Worm (Caenorhabditis elegans) whole organism, L1 larva: ENCODE results near the gene srd-35.

Experiments
- C16A3.4 ChIP-seq: fragments of 150-350 bp; optimal IDR thresholded peaks from 2 replicates; lab custom pipeline; 2014; ENCODE audit warnings: missing biosample characterization, missing genetic modification characterization
- F16B12.6 ChIP-seq: fragments of 150-350 bp; optimal IDR thresholded peaks from 2 replicates; lab custom pipeline; 2014; ENCODE audit warnings: missing biosample characterization, missing genetic modification characterization
- aha-1 ChIP-seq: fragments of 150-350 bp; optimal IDR thresholded peaks from 2 replicates; lab custom pipeline; 2014; ENCODE audit warnings: missing biosample characterization, missing genetic modification characterization
- ama-1 ChIP-seq: fragments of 150-350 bp; optimal IDR thresholded peaks from 2 replicates; lab custom pipeline; 2014
- ceh-82 ChIP-seq, 3 experiments: fragments of 150-350 bp in 1 of 3; sonication (generic microtip) in 2 of 3; optimal IDR thresholded peaks; 2 replicates each; lab custom pipeline; 2014 to 2017; ENCODE audit warnings: missing biosample characterization in 3 of 3, missing genetic modification characterization in 3 of 3
- ceh-90 ChIP-seq: sonication (generic microtip); optimal IDR thresholded peaks from 2 replicates; lab custom pipeline; 2016; ENCODE audit warnings: missing genetic modification characterization, missing compliant biosample characterization
- ces-1 ChIP-seq: fragments of 150-350 bp; optimal IDR thresholded peaks from 2 replicates; lab custom pipeline; 2014; ENCODE audit warnings: missing biosample characterization, missing genetic modification reagents, missing genetic modification characterization
- dpl-1 ChIP-seq, 3 experiments: fragments of 150-350 bp in 2 of 3; sonication (generic microtip) in 1 of 3; optimal IDR thresholded peaks; 2 replicates each; lab custom pipeline; 2014 to 2017; ENCODE audit warnings: missing biosample characterization in 3 of 3, missing genetic modification characterization in 3 of 3, missing genetic modification reagents in 3 of 3
- efl-1 ChIP-seq, 4 experiments: fragments of 150-350 bp; optimal IDR thresholded peaks in 3 of 4; peaks in 1 of 4; 1 replicate in 1 of 4; 2 replicates in 3 of 4; lab custom pipeline; 2014; ENCODE audit warnings: missing biosample characterization in 2 of 4, missing genetic modification characterization in 2 of 4, missing genetic modification reagents in 2 of 4
- efl-3 ChIP-seq: fragments of 200-800 bp; sonication (Bioruptor generic); optimal IDR thresholded peaks from 2 replicates; lab custom pipeline; 2018; ENCODE audit warnings: mild to moderate bottlenecking, missing genetic modification characterization, missing compliant biosample characterization
- egl-13 ChIP-seq: sonication (generic microtip); optimal IDR thresholded peaks from 2 replicates; lab custom pipeline; 2016; ENCODE audit warnings: missing genotype, missing genetic modification reagents, missing genetic modification characterization, missing compliant biosample characterization
- elt-2 ChIP-seq: sonication (generic microtip); optimal IDR thresholded peaks from 2 replicates; lab custom pipeline; 2016; ENCODE audit warnings: missing genetic modification characterization, mild to moderate bottlenecking, inconsistent platforms, missing compliant biosample characterization, missing genetic modification reagents
- elt-3 ChIP-seq, 6 experiments: fragments of 150-350 bp in 1 of 6; sonication (generic microtip); optimal IDR thresholded peaks; 2 replicates each; lab custom pipeline; 2017 to 2018; ENCODE audit warnings: missing biosample characterization in 6 of 6, missing genetic modification characterization in 6 of 6, inconsistent platforms in 1 of 6
- fkh-10 ChIP-seq: sonication (generic microtip); optimal IDR thresholded peaks from 2 replicates; lab custom pipeline; 2017; ENCODE audit warnings: missing biosample characterization, missing genetic modification reagents, missing genetic modification characterization
- fkh-4 ChIP-seq: sonication (generic microtip); optimal IDR thresholded peaks from 2 replicates; lab custom pipeline; 2016; ENCODE audit warnings: missing compliant biosample characterization, missing genetic modification characterization, borderline replicate concordance
- fos-1 ChIP-seq: fragments of 150-350 bp; optimal IDR thresholded peaks from 2 replicates; lab custom pipeline; 2014; ENCODE audit warnings: missing biosample characterization, missing genetic modification characterization
- hlh-17 ChIP-seq: fragments of 200-800 bp; sonication (Bioruptor generic); optimal IDR thresholded peaks from 2 replicates; lab custom pipeline; 2018; ENCODE audit warnings: missing genetic modification characterization, mild to moderate bottlenecking, missing compliant biosample characterization, moderate library complexity, borderline replicate concordance
- hpl-2 ChIP-seq: fragments of 150-350 bp; optimal IDR thresholded peaks from 2 replicates; lab custom pipeline; 2014; ENCODE audit warnings: missing biosample characterization, missing genetic modification reagents, missing genetic modification characterization
- irx-1 ChIP-seq: sonication (generic microtip); optimal IDR thresholded peaks from 2 replicates; lab custom pipeline; 2016; ENCODE audit warnings: missing genetic modification characterization, missing compliant biosample characterization
- isw-1 ChIP-seq: fragments of 200-800 bp; sonication (Bioruptor generic); IDR thresholded peaks from 2 replicates; pipeline ENCODE4 v1.3.6; 2022; ENCODE audit warnings: missing genetic modification characterization, missing compliant biosample characterization
- jun-1 ChIP-seq: fragments of 150-350 bp; optimal IDR thresholded peaks from 2 replicates; lab custom pipeline; 2014; ENCODE audit warnings: missing biosample characterization, missing genetic modification reagents, missing genetic modification characterization
- lin-14 ChIP-seq: fragments of 200-800 bp; sonication (Bioruptor generic); optimal IDR thresholded peaks from 2 replicates; lab custom pipeline; 2018; ENCODE audit warnings: mild to moderate bottlenecking, missing genetic modification characterization, moderate library complexity, missing compliant biosample characterization
- lin-35 ChIP-seq, 2 experiments: fragments of 150-350 bp; optimal IDR thresholded peaks; 2 replicates each; lab custom pipeline; 2014; ENCODE audit warnings: missing biosample characterization in 2 of 2, missing genetic modification characterization in 2 of 2, missing genetic modification reagents in 2 of 2
- lir-3 ChIP-seq: sonication (generic microtip); optimal IDR thresholded peaks from 2 replicates; lab custom pipeline; 2016; ENCODE audit warnings: mild to moderate bottlenecking, missing genetic modification characterization, moderate library complexity, missing compliant biosample characterization; ENCODE audit not compliant: poor library complexity
- lsy-2 ChIP-seq, 2 experiments: fragments of 150-350 bp; optimal IDR thresholded peaks; 2 replicates each; lab custom pipeline; 2014; ENCODE audit warnings: missing biosample characterization in 2 of 2, missing genetic modification characterization in 2 of 2
- mab-9 ChIP-seq: fragments of 200-800 bp; sonication (Bioruptor generic); IDR thresholded peaks from 2 replicates; pipeline ENCODE4 v1.3.6; 2022; ENCODE audit warnings: missing genetic modification reagents, missing genetic modification characterization, missing compliant biosample characterization
- mdl-1 ChIP-seq, 2 experiments: fragments of 150-350 bp; optimal IDR thresholded peaks; 2 replicates each; lab custom pipeline; 2014 to 2017; ENCODE audit warnings: missing biosample characterization in 2 of 2, missing genetic modification characterization in 2 of 2, inconsistent platforms in 1 of 2
- nhr-11 ChIP-seq: fragments of 150-350 bp; optimal IDR thresholded peaks from 2 replicates; lab custom pipeline; 2014; ENCODE audit warnings: missing biosample characterization, missing genetic modification characterization
- nhr-19 ChIP-seq: fragments of 200-800 bp; sonication (Bioruptor generic); conservative IDR thresholded peaks from 2 replicates; pipeline ENCODE4 v1.3.6; 2022; ENCODE audit warnings: missing genetic modification characterization, missing compliant biosample characterization
- nhr-237 ChIP-seq: fragments of 150-350 bp; optimal IDR thresholded peaks from 2 replicates; lab custom pipeline; 2014; ENCODE audit warnings: missing biosample characterization, missing genetic modification characterization
- nhr-47 ChIP-seq: sonication (generic microtip); optimal IDR thresholded peaks from 2 replicates; lab custom pipeline; 2016; ENCODE audit warnings: mild to moderate bottlenecking, missing genetic modification characterization, moderate library complexity, missing compliant biosample characterization
- nhr-84 ChIP-seq: sonication (generic microtip); optimal IDR thresholded peaks from 2 replicates; lab custom pipeline; 2017; ENCODE audit warnings: missing biosample characterization, missing genetic modification characterization
- nhr-90 ChIP-seq: sonication (generic microtip); optimal IDR thresholded peaks from 2 replicates; lab custom pipeline; 2016; ENCODE audit warnings: mild to moderate bottlenecking, missing genetic modification characterization, missing compliant biosample characterization; ENCODE audit not compliant: poor library complexity
- pqm-1 ChIP-seq: sonication (generic microtip); optimal IDR thresholded peaks from 3 replicates; lab custom pipeline; 2017; ENCODE audit warnings: missing biosample characterization, missing genetic modification characterization
- skn-1 ChIP-seq: fragments of 150-350 bp; optimal IDR thresholded peaks from 2 replicates; lab custom pipeline; 2014; ENCODE audit warnings: missing biosample characterization, missing genetic modification characterization
- snu-23 ChIP-seq: sonication (generic microtip); optimal IDR thresholded peaks from 2 replicates; lab custom pipeline; 2016; ENCODE audit warnings: missing genetic modification characterization, missing compliant biosample characterization
- sup-37 ChIP-seq: fragments of 200-800 bp; sonication (Bioruptor generic); optimal IDR thresholded peaks from 2 replicates; lab custom pipeline; 2018; ENCODE audit warnings: mild to moderate bottlenecking, missing genetic modification characterization, missing compliant biosample characterization
- swsn-7 ChIP-seq: sonication (generic microtip); optimal IDR thresholded peaks from 2 replicates; lab custom pipeline; 2016; ENCODE audit warnings: missing genetic modification characterization, missing compliant biosample characterization
- tbx-2 ChIP-seq: sonication (generic microtip); optimal IDR thresholded peaks from 2 replicates; lab custom pipeline; 2016; ENCODE audit warnings: missing genetic modification characterization, missing compliant biosample characterization
- tlp-1 ChIP-seq: fragments of 150-350 bp; optimal IDR thresholded peaks from 2 replicates; lab custom pipeline; 2014; ENCODE audit warnings: missing biosample characterization, missing genetic modification characterization
- unc-30 ChIP-seq: sonication (generic microtip); optimal IDR thresholded peaks from 2 replicates; lab custom pipeline; 2017; ENCODE audit warnings: missing biosample characterization, missing genetic modification characterization
- unc-98 ChIP-seq: fragments of 200-800 bp; sonication (Bioruptor generic); IDR thresholded peaks from 2 replicates; pipeline ENCODE4 v1.3.6; 2022; ENCODE audit warnings: missing genetic modification characterization, missing compliant biosample characterization
- xbp-1 ChIP-seq: sonication (generic microtip); optimal IDR thresholded peaks from 2 replicates; lab custom pipeline; 2016; ENCODE audit warnings: missing genetic modification characterization, missing compliant biosample characterization
- zag-1 ChIP-seq: fragments of 150-350 bp; optimal IDR thresholded peaks from 2 replicates; lab custom pipeline; 2014; ENCODE audit warnings: missing biosample characterization, missing genetic modification characterization
- zip-4 ChIP-seq: fragments of 200-800 bp; sonication (Bioruptor generic); optimal IDR thresholded peaks from 2 replicates; lab custom pipeline; 2018; ENCODE audit warnings: mild to moderate bottlenecking, missing genetic modification characterization, moderate library complexity, missing compliant biosample characterization

Gene srd-35

DNA sequence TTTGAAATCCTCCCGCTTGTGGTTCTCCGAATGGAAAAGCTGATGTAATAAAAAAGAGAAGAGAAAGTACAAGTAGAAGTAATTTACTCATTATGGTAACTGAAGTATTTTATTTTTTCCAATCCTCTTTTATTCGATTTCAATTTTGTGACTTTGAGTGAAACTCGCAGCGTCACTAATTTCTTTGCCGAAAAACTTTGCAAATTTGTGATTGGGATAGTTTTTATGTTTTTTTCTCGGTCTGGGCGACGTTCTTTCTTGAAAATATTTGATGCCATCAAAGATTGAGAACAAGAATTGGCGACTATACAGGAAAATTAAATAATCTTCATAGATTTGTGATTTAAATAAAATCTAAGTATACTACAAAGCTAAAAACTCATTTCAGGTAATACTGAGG is 35.4 kb downstream of the srd-35 start, which contains the start of gene far-4:
far-4 (minus strand) TSS at position 101 of the 400 bp plus-strand sequence.
- TF ChIP-seq nhr-237 (tag; lab: Kevin White, UChicago) (no peak), swsn-7 (tag; lab: Kevin White, UChicago) (no peak), nhr-11 (tag; lab: Kevin White, UChicago) (no peak)

DNA sequence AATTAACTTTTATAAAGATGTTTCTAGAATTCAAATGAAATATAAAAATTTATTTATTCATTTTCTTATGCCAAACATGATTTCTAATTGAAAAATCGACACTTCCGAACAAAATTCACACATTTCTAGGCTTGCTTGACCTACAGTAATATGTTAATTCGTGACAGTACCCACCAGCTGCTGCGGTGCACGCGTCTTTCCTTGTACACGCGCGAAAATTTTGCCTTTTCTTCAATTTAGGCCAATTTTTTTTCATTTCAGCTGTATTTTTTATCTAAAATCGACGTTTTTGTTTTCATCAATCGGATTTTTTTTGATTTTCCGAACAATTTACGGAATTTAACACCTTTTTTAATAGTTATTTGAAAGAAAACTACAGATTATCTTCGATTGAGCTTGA is 35.9 kb downstream of the srd-35 start:
- no peak for TF ChIP-seq fos-1 (tag; lab: Kevin White, UChicago)
- TF ChIP-seq nhr-84 (tag; lab: Kevin White, UChicago): no peak
- TF ChIP-seq nhr-19: no peak
- TF ChIP-seq fkh-4: no peak
- TF ChIP-seq mdl-1 (tag; optimal IDR thresholded peaks at IDR 0.05; lab: Kevin White, UChicago): no peak
- TF ChIP-seq hlh-17: no peak
- no peak for TF ChIP-seq hpl-2
- no peak for TF ChIP-seq unc-98 (GFP tag; lab: Robert Waterston, UW)
- no peak for TF ChIP-seq nhr-47 (tag; lab: Kevin White, UChicago)
- no peak for TF ChIP-seq isw-1 (GFP tag; lab: Robert Waterston, UW)
- TF ChIP-seq F16B12.6 (tag; lab: Kevin White, UChicago): no peak
- no peak for TF ChIP-seq lir-3 (tag; lab: Kevin White, UChicago)
- no peak for TF ChIP-seq elt-2 (tag; lab: Kevin White, UChicago)
- TF ChIP-seq aha-1 (tag; lab: Kevin White, UChicago): no peak
- no peak for TF ChIP-seq pqm-1
- TF ChIP-seq nhr-90 (tag; lab: Kevin White, UChicago): no peak
- no peak for TF ChIP-seq tbx-2 (tag; lab: Kevin White, UChicago)
- no peak for TF ChIP-seq egl-13 (tag; lab: Kevin White, UChicago)
- no peak for TF ChIP-seq swsn-7 (tag; lab: Kevin White, UChicago)
- no peak for TF ChIP-seq ceh-82 (tag; optimal IDR thresholded peaks at IDR 0.05; lab: Kevin White, UChicago)

- TF ChIP-seq dpl-1 (GFP tag; optimal IDR thresholded peaks at IDR 0.05; lab: Kevin White, UChicago) (no peak), ama-1 (lab: Kevin White, UChicago) (no peak), efl-1 (optimal IDR thresholded peaks at IDR 0.05; lab: Kevin White, UChicago) (no peak), efl-1 (GFP tag; optimal IDR thresholded peaks at IDR 0.05 in 1 of 2; lab: Kevin White, UChicago) (peak in 1 of 2 experiments; percentile 52), elt-2 (tag; lab: Kevin White, UChicago) (peak; percentile 25), sup-37 (no peak), mdl-1 (tag; optimal IDR thresholded peaks at IDR 0.05; lab: Kevin White, UChicago) (no peak), swsn-7 (tag; lab: Kevin White, UChicago) (no peak), lir-3 (tag; lab: Kevin White, UChicago) (no peak), zip-4 (GFP tag; lab: Kevin White, UChicago) (no peak)
These were observed 37.9 kb downstream of the srd-35 start, which contains the start of gene inft-2 for ce11 chrV:13002070-13002469. Gene inft-2 (plus strand): TSS chrV:13002317.

ce11 chrV:13003378-13003777 is 39.2 kb downstream of the srd-35 start:
- TF ChIP-seq unc-30 (no peak), nhr-47 (tag; lab: Kevin White, UChicago) (peak; percentile 75), elt-3 (tag; optimal IDR thresholded peaks at IDR 0.05; lab: Kevin White, UChicago) (peak in 4 of 6 experiments; percentile 23 to 47 (median 44)), swsn-7 (tag; lab: Kevin White, UChicago) (peak; percentile 58), xbp-1 (tag; lab: Kevin White, UChicago) (peak; percentile 38), lin-14 (peak; percentile 69), irx-1 (tag; lab: Kevin White, UChicago) (peak; percentile 50), fkh-10 (GFP tag; lab: Kevin White, UChicago) (peak; percentile 14), snu-23 (GFP tag; lab: Kevin White, UChicago) (peak; percentile 85), skn-1 (tag; lab: Kevin White, UChicago) (peak; percentile 58), ceh-90 (no peak), lsy-2 (tag; optimal IDR thresholded peaks at IDR 0.05; lab: Kevin White, UChicago) (peak; percentile 47 to 70), mab-9 (GFP tag; lab: Robert Waterston, UW) (no peak), tbx-2 (tag; lab: Kevin White, UChicago) (peak; percentile 32), lir-3 (tag; lab: Kevin White, UChicago) (peak; percentile 34), tlp-1 (tag; lab: Kevin White, UChicago) (no peak), nhr-90 (tag; lab: Kevin White, UChicago) (peak; percentile 55), fos-1 (tag; lab: Kevin White, UChicago) (peak; percentile 66), lin-35 (GFP tag; optimal IDR thresholded peaks at IDR 0.05; lab: Kevin White, UChicago) (peak; percentile 52 to 82), ces-1 (GFP tag; lab: Kevin White, UChicago) (no peak), jun-1 (tag; lab: Kevin White, UChicago) (peak; percentile 41), zip-4 (GFP tag; lab: Kevin White, UChicago) (peak; percentile 15), zag-1 (tag; lab: Kevin White, UChicago) (no peak), C16A3.4 (peak; percentile 78), efl-3 (no peak)
